Fruit fly (Drosophila melanogaster) whole organism, embryonic: ENCODE data around the gene Prp18.

Source experiments
- Asciz ChIP-seq: fragments of 200-800 bp; sonication (Bioruptor generic); optimal IDR thresholded peaks from 2 replicates; lab custom pipeline; 2017; ENCODE audit warnings: missing biosample characterization, mild to moderate bottlenecking, missing genetic modification characterization, missing genetic modification reagents
- CG10543 ChIP-seq: fragments of 200-800 bp; sonication (Bioruptor generic); optimal IDR thresholded peaks from 3 replicates; lab custom pipeline; 2017; ENCODE audit warnings: missing biosample characterization, mild to moderate bottlenecking, missing genetic modification characterization, moderate library complexity
- CG14710 ChIP-seq: fragments of 200-800 bp; sonication (Bioruptor generic); optimal IDR thresholded peaks from 3 replicates; lab custom pipeline; 2019; ENCODE audit warnings: missing biosample characterization, mild to moderate bottlenecking, missing genetic modification characterization, moderate library complexity
- CG3065 ChIP-seq: fragments of 200-800 bp; sonication (Bioruptor generic); optimal IDR thresholded peaks from 2 replicates; lab custom pipeline; 2016; ENCODE audit warnings: missing biosample characterization, missing genetic modification characterization
- CG4707 ChIP-seq: fragments of 200-800 bp; sonication (Bioruptor generic); optimal IDR thresholded peaks from 2 replicates; lab custom pipeline; 2018; ENCODE audit warnings: missing biosample characterization, mild to moderate bottlenecking, missing genetic modification characterization, moderate library complexity
- CG5245 ChIP-seq: fragments of 200-800 bp; sonication (Bioruptor generic); optimal IDR thresholded peaks from 3 replicates; lab custom pipeline; 2016; ENCODE audit warnings: missing biosample characterization, missing genetic modification characterization
- CG6254 ChIP-seq: fragments of 200-800 bp; sonication (Bioruptor generic); optimal IDR thresholded peaks from 3 replicates; lab custom pipeline; 2017; ENCODE audit warnings: mild to moderate bottlenecking, missing biosample characterization, missing genetic modification reagents, missing genetic modification characterization
- CG6683 ChIP-seq: fragments of 200-800 bp; sonication (Bioruptor generic); optimal IDR thresholded peaks from 2 replicates; lab custom pipeline; 2017; ENCODE audit warnings: missing biosample characterization, mild to moderate bottlenecking, missing genetic modification characterization, missing genetic modification reagents
- CG9609 ChIP-seq: fragments of 200-800 bp; sonication (Bioruptor generic); optimal IDR thresholded peaks from 3 replicates; lab custom pipeline; 2016; ENCODE audit warnings: missing biosample characterization, missing genetic modification characterization
- CG9876 ChIP-seq: fragments of 200-800 bp; sonication (Bioruptor generic); optimal IDR thresholded peaks from 2 replicates; lab custom pipeline; 2016; ENCODE audit warnings: missing biosample characterization, missing genetic modification characterization
- CrebB ChIP-seq: fragments of 200-800 bp; sonication (Bioruptor generic); optimal IDR thresholded peaks from 3 replicates; lab custom pipeline; 2018; ENCODE audit warnings: missing biosample characterization, mild to moderate bottlenecking, missing genetic modification characterization
- D ChIP-seq, 2 experiments: fragments of 200-800 bp in 1 of 2; fragments of >200 bp in 1 of 2; sonication (Bioruptor generic) in 1 of 2; optimal IDR thresholded peaks; 2 replicates in 1 of 2; 3 replicates in 1 of 2; lab custom pipeline; 2017; ENCODE audit warnings: mild to moderate bottlenecking in 1 of 2, missing biosample characterization in 1 of 2, missing genetic modification characterization in 1 of 2, missing genetic modification reagents in 1 of 2
- D19A ChIP-seq: fragments of 200-800 bp; optimal IDR thresholded peaks from 3 replicates; lab custom pipeline; 2019; ENCODE audit warnings: missing biosample characterization, mild to moderate bottlenecking, missing genetic modification characterization, moderate library complexity
- Hmr ChIP-seq: fragments of 200-800 bp; sonication (Bioruptor generic); optimal IDR thresholded peaks from 3 replicates; lab custom pipeline; 2017; ENCODE audit warnings: mild to moderate bottlenecking, missing biosample characterization, missing genetic modification reagents, missing genetic modification characterization
- Hmx ChIP-seq: fragments of 200-800 bp; sonication (Bioruptor generic); optimal IDR thresholded peaks from 2 replicates; lab custom pipeline; 2016; ENCODE audit warnings: missing biosample characterization, missing genetic modification characterization
- Hr51 ChIP-seq, 2 experiments: fragments of 200-800 bp; sonication (Bioruptor generic); optimal IDR thresholded peaks; 2 replicates in 1 of 2; 3 replicates in 1 of 2; lab custom pipeline; 2016 to 2018; ENCODE audit warnings: missing biosample characterization in 2 of 2, missing genetic modification characterization in 2 of 2, mild to moderate bottlenecking in 1 of 2, moderate library complexity in 1 of 2
- MBD-R2 ChIP-seq: fragments of 200-800 bp; sonication (Bioruptor generic); IDR thresholded peaks from 2 replicates; pipeline ENCODE4 v1.3.6; 2022; ENCODE audit warnings: missing biosample characterization, missing genetic modification characterization
- MTF-1 ChIP-seq: fragments of 200-800 bp; sonication (Bioruptor generic); optimal IDR thresholded peaks from 2 replicates; lab custom pipeline; 2018; ENCODE audit warnings: missing biosample characterization, mild to moderate bottlenecking, missing genetic modification characterization, borderline replicate concordance
- Meics ChIP-seq: fragments of 200-800 bp; sonication (Bioruptor generic); optimal IDR thresholded peaks from 2 replicates; lab custom pipeline; 2017; ENCODE audit warnings: missing biosample characterization, mild to moderate bottlenecking, missing genetic modification characterization
- NfI ChIP-seq: fragments of 200-800 bp; sonication (Bioruptor generic); optimal IDR thresholded peaks from 3 replicates; lab custom pipeline; 2018; ENCODE audit warnings: missing biosample characterization, mild to moderate bottlenecking, missing genetic modification characterization, moderate library complexity
- Sox100B ChIP-seq: fragments of 200-800 bp; sonication (Bioruptor generic); optimal IDR thresholded peaks from 3 replicates; lab custom pipeline; 2018; ENCODE audit warnings: missing biosample characterization, mild to moderate bottlenecking, missing genetic modification characterization
- ab ChIP-seq: fragments of 200-800 bp; sonication (Bioruptor generic); optimal IDR thresholded peaks from 2 replicates; lab custom pipeline; 2016; ENCODE audit warnings: missing biosample characterization, missing genetic modification characterization
- abd-A ChIP-seq: fragments of 200-800 bp; sonication (Bioruptor generic); optimal IDR thresholded peaks from 3 replicates; lab custom pipeline; 2019; ENCODE audit warnings: missing biosample characterization, mild to moderate bottlenecking, missing genetic modification characterization, moderate library complexity
- ap ChIP-seq: fragments of 200-800 bp; sonication (Bioruptor generic); IDR thresholded peaks from 2 replicates; pipeline ENCODE4 v1.3.6; 2022; ENCODE audit warnings: missing biosample characterization, missing genetic modification characterization
- ara ChIP-seq: fragments of 200-800 bp; sonication (Bioruptor generic); IDR thresholded peaks from 2 replicates; pipeline ENCODE4 v1.3.6; 2022; ENCODE audit warnings: missing biosample characterization, missing genetic modification characterization
- bcd ChIP-seq: fragments of 200-800 bp; sonication (Bioruptor generic); optimal IDR thresholded peaks from 2 replicates; lab custom pipeline; 2017; ENCODE audit warnings: missing biosample characterization, mild to moderate bottlenecking, missing genetic modification characterization
- chm ChIP-seq: fragments of 200-800 bp; sonication (Bioruptor generic); IDR thresholded peaks from 2 replicates; pipeline ENCODE4 v1.3.6; 2022; ENCODE audit warnings: missing biosample characterization, missing genetic modification characterization
- croc ChIP-seq: fragments of 200-800 bp; sonication (Bioruptor generic); conservative IDR thresholded peaks from 3 replicates; pipeline ENCODE4 v1.3.6; 2022; ENCODE audit warnings: missing biosample characterization, missing genetic modification characterization
- dmrt99B ChIP-seq: fragments of 200-800 bp; sonication (Bioruptor generic); optimal IDR thresholded peaks from 2 replicates; lab custom pipeline; 2018; ENCODE audit warnings: missing biosample characterization, mild to moderate bottlenecking, missing genetic modification characterization, moderate library complexity
- eyg ChIP-seq: fragments of 200-800 bp; sonication (Bioruptor generic); optimal IDR thresholded peaks from 3 replicates; lab custom pipeline; 2016; ENCODE audit warnings: missing biosample characterization, missing genetic modification characterization
- fd96Cb ChIP-seq: fragments of 200-800 bp; sonication (Bioruptor generic); optimal IDR thresholded peaks from 2 replicates; lab custom pipeline; 2018; ENCODE audit warnings: missing biosample characterization, mild to moderate bottlenecking, missing genetic modification characterization, moderate library complexity
- gce ChIP-seq: fragments of 200-800 bp; sonication (Bioruptor generic); IDR thresholded peaks from 3 replicates; pipeline ENCODE4 v1.3.6; 2022; ENCODE audit warnings: missing biosample characterization, missing genetic modification characterization
- gcm2 ChIP-seq: fragments of 200-800 bp; sonication (Bioruptor generic); optimal IDR thresholded peaks from 2 replicates; lab custom pipeline; 2016; ENCODE audit warnings: missing biosample characterization, missing genetic modification characterization
- gfzf ChIP-seq: fragments of 200-800 bp; sonication (Bioruptor generic); optimal IDR thresholded peaks from 2 replicates; lab custom pipeline; 2016; ENCODE audit warnings: missing biosample characterization, mild to moderate bottlenecking, missing genetic modification characterization, moderate library complexity
- gro ChIP-seq: fragments of 200-800 bp; sonication (Bioruptor generic); optimal IDR thresholded peaks from 2 replicates; lab custom pipeline; 2016; ENCODE audit warnings: missing biosample characterization, missing genetic modification characterization
- her ChIP-seq: fragments of 200-800 bp; sonication (Bioruptor generic); optimal IDR thresholded peaks from 2 replicates; lab custom pipeline; 2016; ENCODE audit warnings: missing biosample characterization, missing genetic modification characterization
- lmd ChIP-seq: fragments of 200-800 bp; sonication (Bioruptor generic); IDR thresholded peaks from 2 replicates; pipeline ENCODE4 v1.3.6; 2022; ENCODE audit warnings: missing biosample characterization, missing genetic modification characterization
- lola ChIP-seq, 3 experiments: fragments of >200 bp in 2 of 3; fragments of 200-800 bp in 1 of 3; sonication (Bioruptor generic) in 1 of 3; optimal IDR thresholded peaks; 2 replicates each; lab custom pipeline; 2017 to 2019; ENCODE audit warnings: missing biosample characterization in 3 of 3, missing genetic modification characterization in 3 of 3, mild to moderate bottlenecking in 1 of 3, moderate library complexity in 1 of 3
- oc ChIP-seq: fragments of 200-800 bp; sonication (Bioruptor generic); optimal IDR thresholded peaks from 2 replicates; lab custom pipeline; 2018; ENCODE audit warnings: missing biosample characterization, mild to moderate bottlenecking, missing genetic modification characterization, moderate library complexity
- prd ChIP-seq, 3 experiments: fragments of >200 bp in 2 of 3; fragments of 200-800 bp in 1 of 3; sonication (Bioruptor generic) in 1 of 3; optimal IDR thresholded peaks in 2 of 3; IDR thresholded peaks in 1 of 3; 2 replicates in 2 of 3; 3 replicates in 1 of 3; pipeline versions ENCODE4 v1.3.6 to Lab custom; 2017 to 2022; ENCODE audit warnings: missing biosample characterization in 1 of 3, missing genetic modification characterization in 1 of 3
- row ChIP-seq: fragments of 200-800 bp; sonication (Bioruptor generic); IDR thresholded peaks from 3 replicates; pipeline ENCODE4 v1.3.6; 2022; ENCODE audit warnings: missing biosample characterization, missing genetic modification characterization
- so ChIP-seq: fragments of 200-800 bp; sonication (Bioruptor generic); IDR thresholded peaks from 3 replicates; pipeline ENCODE4 v1.3.6; 2022; ENCODE audit warnings: missing biosample characterization, missing genetic modification characterization
- tap ChIP-seq: fragments of 200-800 bp; optimal IDR thresholded peaks from 3 replicates; lab custom pipeline; 2019; ENCODE audit warnings: missing biosample characterization, mild to moderate bottlenecking, missing genetic modification characterization, moderate library complexity
- trh ChIP-seq: fragments of 200-800 bp; sonication (Bioruptor generic); optimal IDR thresholded peaks from 2 replicates; lab custom pipeline; 2016; ENCODE audit warnings: missing biosample characterization, missing genetic modification characterization
- tx ChIP-seq: fragments of 200-800 bp; sonication (Bioruptor generic); optimal IDR thresholded peaks from 2 replicates; lab custom pipeline; 2016; ENCODE audit warnings: missing biosample characterization, missing genetic modification characterization
- zf30C ChIP-seq: fragments of 200-800 bp; sonication (Bioruptor generic); optimal IDR thresholded peaks from 3 replicates; lab custom pipeline; 2018; ENCODE audit warnings: missing biosample characterization, mild to moderate bottlenecking, missing genetic modification characterization

Gene Prp18

DNA sequence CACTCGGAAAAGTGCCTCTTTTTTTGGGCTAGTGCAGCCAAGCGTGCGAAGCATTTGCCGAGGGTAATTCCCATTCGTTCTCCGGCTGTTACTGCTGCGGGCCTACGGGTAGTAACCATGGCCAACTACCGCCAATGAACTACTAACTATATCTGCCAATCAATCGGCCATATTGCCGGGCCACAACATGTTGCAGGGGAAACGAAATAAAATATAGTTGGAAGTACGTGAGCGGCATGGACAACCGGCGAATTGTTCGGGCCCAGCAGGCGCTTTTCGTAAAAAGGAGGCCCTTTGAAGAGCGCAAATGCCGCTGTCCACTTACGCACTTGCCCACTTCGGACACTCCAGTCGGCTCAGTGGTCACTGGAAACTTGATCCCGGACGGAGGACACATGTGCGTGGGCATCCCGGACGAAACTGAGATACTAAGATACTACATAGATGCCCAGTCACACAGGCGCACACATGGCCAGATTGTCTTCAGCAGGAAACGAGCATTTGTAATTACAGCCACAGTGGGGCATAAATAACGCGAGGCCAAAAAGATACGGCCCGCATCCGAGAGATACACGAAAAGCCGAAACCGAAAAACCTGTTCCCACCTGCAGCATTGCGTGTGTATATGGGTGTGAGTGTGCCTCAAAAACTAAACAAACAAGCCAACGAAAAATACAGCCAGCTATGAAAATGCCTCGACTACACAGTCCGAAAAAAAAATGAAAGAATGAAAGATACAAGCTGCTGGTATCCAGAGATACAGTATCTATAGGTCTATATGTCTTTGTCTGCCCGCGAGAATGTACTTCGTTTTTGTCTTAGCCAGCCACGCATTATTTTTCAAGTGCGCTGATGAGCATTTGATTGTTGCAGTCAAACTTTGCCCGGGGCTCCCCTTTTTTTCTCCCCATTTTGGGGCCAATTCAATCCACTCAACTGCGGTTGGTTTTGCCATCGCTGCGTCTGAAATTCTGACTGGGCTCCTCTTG is 43.3 kb downstream of the Prp18 start:
- TF ChIP-seq ara (GFP tag; lab: Robert Waterston, UW) (0 out of 2 replicates have a peak, but pooled peaks have one; percentile 22), bcd (GFP tag; lab: Kevin White, UChicago) (no peak), Asciz (GFP tag; lab: Kevin White, UChicago) (peak; percentile 3), CG9876 (GFP tag; lab: Kevin White, UChicago) (no peak), zf30C (GFP tag; lab: Kevin White, UChicago) (peak; percentile 70), Hmx (GFP tag; lab: Kevin White, UChicago) (no peak), so (GFP tag; lab: Robert Waterston, UW) (peak; percentile 28; the same call in 1 of the 3 replicates), CG6254 (GFP tag; lab: Kevin White, UChicago) (no peak), D19A (peak; percentile 53), abd-A (peak; percentile 42), gro (GFP tag; lab: Kevin White, UChicago) (no peak), lmd (GFP tag; lab: Robert Waterston, UW) (no peak), Sox100B (peak; percentile 41), her (GFP tag; lab: Kevin White, UChicago) (no peak), Meics (GFP tag; lab: Kevin White, UChicago) (peak; percentile 36), CG4707 (peak; percentile 18), MTF-1 (GFP tag; lab: Kevin White, UChicago) (no peak), tx (no peak), gce (GFP tag; lab: Robert Waterston, UW) (no peak), D (optimal IDR thresholded peaks at IDR 0.05; lab: Kevin White, UChicago) (no peak), D (GFP tag; optimal IDR thresholded peaks at IDR 0.05; lab: Kevin White, UChicago) (peak; percentile 53), lola (GFP tag; optimal IDR thresholded peaks at IDR 0.05; lab: Kevin White, UChicago) (peak in 1 of 3 experiments; percentile 39), CG10543 (GFP tag; lab: Kevin White, UChicago) (peak; percentile 72), CG6683 (GFP tag; lab: Kevin White, UChicago) (no peak), row (GFP tag; lab: Robert Waterston, UW) (peak; percentile 62), prd (optimal IDR thresholded peaks at IDR 0.05; lab: Kevin White, UChicago) (no peak), prd (GFP tag; IDR thresholded peaks at IDR 0.05; lab: Robert Waterston, UW) (peak; percentile 29; the same call in 1 of the 3 replicates), oc (no peak), NfI (GFP tag; lab: Kevin White, UChicago) (peak; percentile 6), trh (GFP tag; lab: Kevin White, UChicago) (no peak), tap (tag; lab: Kevin White, UChicago) (no peak), CG14710 (tag; lab: Kevin White, UChicago) (peak; percentile 35), chm (no peak), ap (GFP tag; lab: Robert Waterston, UW) (no peak), dmrt99B (tag; lab: Kevin White, UChicago) (peak; percentile 58), Hr51 (GFP tag; optimal IDR thresholded peaks at IDR 0.05; lab: Kevin White, UChicago) (peak in 1 of 2 experiments; percentile 6), fd96Cb (no peak), croc (GFP tag; lab: Robert Waterston, UW) (no peak), CG3065 (GFP tag; lab: Kevin White, UChicago) (no peak), gfzf (no peak), CG5245 (GFP tag; lab: Kevin White, UChicago) (peak; percentile 1), gcm2 (GFP tag; lab: Kevin White, UChicago) (no peak), Hmr (GFP tag; lab: Kevin White, UChicago) (peak; percentile 3), MBD-R2 (GFP tag; lab: Robert Waterston, UW) (no peak), ab (GFP tag; lab: Kevin White, UChicago) (no peak), eyg (GFP tag; lab: Kevin White, UChicago) (no peak), CrebB (tag; lab: Kevin White, UChicago) (no peak), CG9609 (GFP tag; lab: Kevin White, UChicago) (peak; percentile 32)
